Fruit fly (Drosophila melanogaster): ENCODE measurements around the gene PGRP-LC.
A peak's percentile ranks its signal among the peaks of the same experiment; 100 is the strongest.

PGRP-LC gene

dm6 chr3L:9383345-9384075, 44.9 kb downstream of the PGRP-LC start, which contains the start of gene Hsp27 (continued):
- peak; percentile 95 for TF ChIP-seq dmrt11E (tag; optimal IDR thresholded peaks at IDR 0.05)
- peak; percentile 86 for TF ChIP-seq Atf-2 (GFP tag; optimal IDR thresholded peaks at IDR 0.05)
- TF ChIP-seq tgo (GFP tag; IDR thresholded peaks at IDR 0.05) = peak; percentile 99
- TF ChIP-seq HHEX (GFP tag; optimal IDR thresholded peaks at IDR 0.05) = peak; percentile 97
- TF ChIP-seq ase (GFP tag; IDR thresholded peaks at IDR 0.05) = peak; percentile 98
- TF ChIP-seq Poxn (GFP tag; IDR thresholded peaks at IDR 0.05) = peak; percentile 84
- TF ChIP-seq lab (GFP tag; optimal IDR thresholded peaks at IDR 0.05) = peak; percentile 99
- TF ChIP-seq CG32532 (GFP tag; IDR thresholded peaks at IDR 0.05) = peak; percentile 99
- TF ChIP-seq CG34376 (GFP tag; optimal IDR thresholded peaks at IDR 0.05) = peak; percentile 94
- peak; percentile 95 for TF ChIP-seq CG8290 (GFP tag; optimal IDR thresholded peaks at IDR 0.05)
- TF ChIP-seq CG8290 (tag; optimal IDR thresholded peaks at IDR 0.05) = peak in 1 of 2 experiments; percentile 66
- peak; percentile 94 for TF ChIP-seq ssp (GFP tag; IDR thresholded peaks at IDR 0.05)
- peak; percentile 97 for TF ChIP-seq grau (tag; optimal IDR thresholded peaks at IDR 0.05)
- peak; percentile 89 for TF ChIP-seq CG31365 (tag; optimal IDR thresholded peaks at IDR 0.05)
- peak; percentile 97 for TF ChIP-seq Gsc (GFP tag; IDR thresholded peaks at IDR 0.05)
- peak; percentile 96 for TF ChIP-seq dati (GFP tag; IDR thresholded peaks at IDR 0.05)
- peak; percentile 76 for TF ChIP-seq p53 (GFP tag; optimal IDR thresholded peaks at IDR 0.05)
- peak; percentile 89 for TF ChIP-seq twi (tag; optimal IDR thresholded peaks at IDR 0.05)
- TF ChIP-seq CG14014 (GFP tag; IDR thresholded peaks at IDR 0.05) = peak; percentile 96
- TF ChIP-seq amos (GFP tag; IDR thresholded peaks at IDR 0.05; ENCODE audit: partially characterized antibody) = no peak; the same call in 1 of the 2 replicates
- peak; percentile 99 for TF ChIP-seq CG2199 (GFP tag; IDR thresholded peaks at IDR 0.05)
- peak; percentile 97 for TF ChIP-seq Nf-YA (GFP tag; IDR thresholded peaks at IDR 0.05)
- TF ChIP-seq CG7372 (GFP tag; IDR thresholded peaks at IDR 0.05) = peak; percentile 97
- TF ChIP-seq Ada2b (GFP tag; IDR thresholded peaks at IDR 0.05) = peak; percentile 99
- peak; percentile 98 for TF ChIP-seq Hr3 (GFP tag; optimal IDR thresholded peaks at IDR 0.05)
- peak; percentile 100 for TF ChIP-seq Drgx (GFP tag; IDR thresholded peaks at IDR 0.05)
- peak; percentile 97 for TF ChIP-seq org-1 (GFP tag; optimal IDR thresholded peaks at IDR 0.05)
- TF ChIP-seq grn (GFP tag; optimal IDR thresholded peaks at IDR 0.05) = peak; percentile 86
- peak; percentile 87 for TF ChIP-seq Adf1 (GFP tag; IDR thresholded peaks at IDR 0.05)
- peak; percentile 83 for TF ChIP-seq CG8089 (GFP tag; optimal IDR thresholded peaks at IDR 0.05)
- TF ChIP-seq CG9727 (GFP tag; optimal IDR thresholded peaks at IDR 0.05) = peak; percentile 96
- TF ChIP-seq prd (optimal IDR thresholded peaks at IDR 0.05) = no peak
- TF ChIP-seq prd (GFP tag; IDR thresholded peaks at IDR 0.05) = peak; percentile 99
- peak; percentile 97 for TF ChIP-seq CG11085 (GFP tag; IDR thresholded peaks at IDR 0.05)
- peak; percentile 99 for TF ChIP-seq CG10979 (tag; optimal IDR thresholded peaks at IDR 0.05)
- TF ChIP-seq Lpt (GFP tag; optimal IDR thresholded peaks at IDR 0.05) = no peak
- TF ChIP-seq Rx (GFP tag; IDR thresholded peaks at IDR 0.05) = peak; percentile 99
- peak; percentile 97 for TF ChIP-seq CG14050 (GFP tag; IDR thresholded peaks at IDR 0.05)
- peak; percentile 74 for TF ChIP-seq CG33557 (GFP tag; optimal IDR thresholded peaks at IDR 0.05)
- peak; percentile 98 for TF ChIP-seq Ets65A (GFP tag)
- peak; percentile 31; the same call in 1 of the 3 replicates for TF ChIP-seq CG34224 (GFP tag; IDR thresholded peaks at IDR 0.05; ENCODE audit: partially characterized antibody)
- TF ChIP-seq CG4404 (GFP tag; IDR thresholded peaks at IDR 0.05) = peak; percentile 99
- TF ChIP-seq Optix (GFP tag; IDR thresholded peaks at IDR 0.05) = peak; percentile 99
- TF ChIP-seq pan (optimal IDR thresholded peaks at IDR 0.05) = no peak
- TF ChIP-seq pan (GFP tag; optimal IDR thresholded peaks at IDR 0.05 in 1 of 2, IDR thresholded peaks at IDR 0.05 in 1 of 2) = peak in 1 of 2 experiments; percentile 99
- peak; percentile 99 for TF ChIP-seq CG4424 (GFP tag; optimal IDR thresholded peaks at IDR 0.05)
- peak; percentile 55 for TF ChIP-seq fd102C (GFP tag; optimal IDR thresholded peaks at IDR 0.05)
- peak; percentile 74 for TF ChIP-seq Atf3 (GFP tag; optimal IDR thresholded peaks at IDR 0.05)
- peak; percentile 80 for TF ChIP-seq CG10321 (GFP tag; IDR thresholded peaks at IDR 0.05)
- peak; percentile 98 for TF ChIP-seq Blimp-1 (GFP tag; optimal IDR thresholded peaks at IDR 0.05)
- TF ChIP-seq nom (GFP tag; optimal IDR thresholded peaks at IDR 0.05) = peak; percentile 98
